Worm (Caenorhabditis elegans): ENCODE results near the gene F44A2.5.

Gene F44A2.5

DNA sequence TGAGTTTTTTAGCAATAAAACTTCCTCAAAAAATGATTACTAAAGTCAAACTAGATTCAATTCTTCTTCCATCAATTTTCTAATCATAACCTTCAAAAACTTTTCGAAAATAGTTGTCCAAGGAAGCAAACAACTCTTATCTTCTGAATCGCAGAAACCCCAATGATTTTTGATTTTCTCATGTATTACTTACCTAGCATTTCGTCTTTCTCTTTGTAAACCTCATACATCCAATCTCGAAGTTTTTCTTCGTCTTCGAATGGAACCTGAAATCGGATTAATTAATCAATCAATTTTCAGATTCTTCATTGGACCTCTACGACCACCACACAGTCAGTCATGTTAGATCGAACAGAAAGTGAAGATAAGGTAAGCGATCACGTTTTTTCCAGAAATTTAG is 31.2 kb downstream of the F44A2.5 start, which contains the start of gene K07B1.4:
TSS of gene K07B1.4 (plus strand) at position 301 of the 400 bp plus-strand sequence.
- peak; percentile 19 for TF ChIP-seq elt-2 (tag; optimal IDR thresholded peaks at IDR 0.05)
- TF ChIP-seq ceh-16 (tag; optimal IDR thresholded peaks at IDR 0.05), result no peak
- no peak for TF ChIP-seq elt-3 (tag; optimal IDR thresholded peaks at IDR 0.05)

DNA sequence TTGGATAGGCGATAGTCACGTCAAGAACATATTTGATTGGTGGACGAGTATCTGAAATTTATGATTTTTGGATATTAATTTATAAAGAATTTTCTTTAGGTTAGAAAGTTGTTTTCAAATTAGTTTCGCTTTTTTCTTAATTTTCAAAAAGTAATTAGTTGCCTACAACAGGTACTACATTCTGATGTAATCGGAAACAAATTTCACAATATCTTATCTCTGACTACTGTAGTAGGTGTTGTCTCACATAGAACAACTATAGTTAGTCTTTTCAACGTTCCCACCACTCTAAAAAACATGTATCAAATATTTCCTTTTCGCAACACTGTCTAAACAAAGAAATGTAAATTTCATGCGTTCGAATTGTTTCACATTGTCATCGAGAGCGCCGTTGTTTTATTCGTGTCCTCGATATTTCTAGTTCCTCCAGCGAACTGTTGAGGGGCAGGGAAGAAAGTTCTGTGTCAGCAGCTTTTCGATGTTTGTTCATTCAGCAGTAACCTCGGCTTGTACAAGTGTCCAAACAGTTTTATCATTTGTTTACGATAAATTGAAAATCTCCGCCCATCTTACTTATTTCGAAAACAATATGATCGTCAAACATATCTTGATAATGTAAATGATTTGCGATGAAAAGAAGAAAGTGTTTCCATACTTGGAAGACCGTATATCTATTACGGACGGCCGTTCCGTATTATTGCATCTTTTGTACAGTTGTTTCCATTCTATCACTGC is 32.0 kb downstream of the F44A2.5 start:
- TF ChIP-seq elt-2 (tag; optimal IDR thresholded peaks at IDR 0.05) (peak; percentile 17), pha-4 (tag; optimal IDR thresholded peaks at IDR 0.05) (peak; percentile 20), ztf-4 (tag; optimal IDR thresholded peaks at IDR 0.05) (no peak)

DNA sequence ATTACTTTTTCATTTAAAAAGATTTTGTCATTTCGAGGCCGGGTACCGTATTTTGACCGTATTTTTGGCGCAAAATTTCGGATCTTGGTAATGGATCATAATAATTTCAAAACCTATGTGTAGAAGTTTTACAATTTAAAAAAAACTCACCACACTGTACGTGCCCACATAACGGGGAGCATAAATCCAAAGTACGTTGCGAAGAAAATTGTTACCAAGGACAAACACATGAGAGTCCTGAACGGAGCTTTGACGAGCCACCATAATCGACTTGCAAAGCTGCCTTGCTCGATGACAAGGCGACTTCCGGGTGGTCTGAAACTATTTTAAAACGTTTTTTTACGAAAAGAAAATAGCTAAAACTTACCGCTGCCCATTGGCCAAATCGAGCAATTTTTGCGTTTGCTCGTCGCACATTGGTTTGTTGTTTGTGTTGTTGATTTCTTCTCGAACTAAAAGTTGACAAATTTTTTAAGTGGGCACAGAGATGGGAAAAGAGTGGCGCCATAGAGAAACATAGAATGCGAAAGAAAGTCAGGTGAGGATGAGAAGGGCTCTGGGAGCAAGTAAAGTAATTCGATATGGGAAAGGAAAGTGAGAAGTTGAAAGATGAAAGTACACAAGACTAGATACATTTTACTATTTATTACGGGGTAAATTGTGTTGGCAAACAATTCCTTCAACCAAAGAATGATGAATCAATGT is 35.3 kb downstream of the F44A2.5 start:
- TF ChIP-seq nhr-43 (tag; optimal IDR thresholded peaks at IDR 0.05; ENCODE audit: poor library complexity, severe bottlenecking) (no peak), nfya-1 (tag; optimal IDR thresholded peaks at IDR 0.05; ENCODE audit: insufficient read depth) (peak; percentile 3), pha-4 (tag; optimal IDR thresholded peaks at IDR 0.05) (peak; percentile 70)

DNA sequence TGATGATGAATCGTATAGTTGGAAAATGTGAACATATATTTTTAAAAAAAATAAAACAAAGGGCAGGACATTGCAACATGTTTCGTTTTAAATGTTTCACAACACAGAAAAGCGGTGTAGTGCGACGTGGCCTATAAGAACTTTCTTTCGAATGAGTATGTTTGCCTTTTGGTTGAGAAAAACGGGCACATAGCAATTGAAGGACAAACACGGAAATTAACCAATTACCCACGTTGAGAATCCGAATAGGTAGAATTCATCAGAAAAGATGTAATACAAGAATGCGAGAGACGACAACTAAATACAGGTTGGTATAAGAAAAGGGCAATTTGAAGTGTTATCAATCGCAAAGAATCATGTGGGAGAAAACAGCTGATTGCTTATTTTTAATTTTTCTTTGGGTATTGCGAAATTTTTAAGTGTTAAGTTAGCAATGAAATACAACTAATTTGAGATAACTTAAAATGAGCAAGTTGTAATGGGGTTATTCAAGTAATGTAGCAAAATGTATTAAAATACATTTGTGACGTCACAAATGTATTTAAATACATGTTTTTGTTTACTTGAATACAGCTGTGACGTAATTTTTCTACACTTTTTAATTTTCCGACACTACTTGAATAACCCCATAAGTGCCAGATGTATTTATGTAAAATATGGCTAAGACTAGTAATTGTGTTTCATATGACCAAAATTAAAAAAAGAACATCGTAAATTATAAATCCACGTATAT is 36.0 kb downstream of the F44A2.5 start, which contains the start of gene acl-14:
TSS of gene acl-14 (minus strand) at position 316 of the 733 bp plus-strand sequence.
- TF ChIP-seq nhr-11 (tag; optimal IDR thresholded peaks at IDR 0.05) (no peak), elt-2 (tag; optimal IDR thresholded peaks at IDR 0.05) (peak; percentile 20), nhr-43 (tag; optimal IDR thresholded peaks at IDR 0.05; ENCODE audit: poor library complexity, severe bottlenecking) (peak; percentile 26)

DNA sequence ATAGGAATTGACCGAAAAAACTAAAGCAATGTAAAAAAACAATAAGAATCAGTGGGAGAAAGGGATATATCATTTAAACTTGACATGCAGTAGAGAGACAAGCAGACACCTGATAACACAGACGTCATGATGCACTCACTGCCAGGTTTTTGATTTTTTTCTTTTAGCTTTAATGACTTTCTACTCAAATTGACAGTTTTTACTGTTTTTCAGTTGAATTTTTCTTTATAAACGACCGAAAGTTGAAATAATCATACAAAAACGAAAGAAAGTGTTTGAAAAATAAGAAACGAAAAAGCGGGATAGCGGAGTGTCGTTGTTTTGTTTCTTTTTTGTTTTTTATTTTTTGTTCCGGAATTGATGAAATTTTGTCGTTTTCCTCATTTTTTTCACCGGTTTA is 36.8 kb downstream of the F44A2.5 start, which contains the start of gene ucp-4:
TSS of gene ucp-4 (plus strand) at position 83 of the 400 bp plus-strand sequence.
- TF ChIP-seq nhr-28 (tag; optimal IDR thresholded peaks at IDR 0.05) (no peak), pha-4 (tag; optimal IDR thresholded peaks at IDR 0.05) (peak; percentile 25)

DNA sequence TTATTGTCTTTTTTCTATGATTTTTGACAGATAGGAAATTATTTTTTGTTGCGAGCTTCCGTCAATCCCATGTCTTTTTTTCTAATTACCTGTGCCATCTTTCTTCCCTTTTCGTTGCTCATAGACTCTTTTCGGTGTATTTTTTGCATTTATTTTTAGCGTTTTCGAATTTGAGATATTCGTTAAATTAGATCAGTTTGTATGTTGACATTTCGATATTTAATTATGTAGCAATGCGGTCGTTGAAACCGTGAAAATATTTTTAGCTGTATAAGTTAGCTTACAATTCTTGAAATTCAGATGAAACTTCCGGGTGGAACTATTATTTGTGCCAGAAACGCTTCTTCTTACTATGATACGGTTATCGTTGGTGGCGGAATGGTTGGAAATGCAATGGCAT is 39.0 kb downstream of the F44A2.5 start, which contains the start of gene coq-6:
TSS of gene coq-6 (plus strand) at position 301 of the 400 bp plus-strand sequence.
- no peak for TF ChIP-seq ZK546.5 (tag; optimal IDR thresholded peaks at IDR 0.05)
- TF ChIP-seq R02D3.7 (tag; optimal IDR thresholded peaks at IDR 0.05), result no peak
- TF ChIP-seq sea-2 (GFP tag; optimal IDR thresholded peaks at IDR 0.05), result no peak
- TF ChIP-seq mml-1 (tag; optimal IDR thresholded peaks at IDR 0.05), result no peak
- no peak for TF ChIP-seq snpc-4 (tag; optimal IDR thresholded peaks at IDR 0.05)

DNA sequence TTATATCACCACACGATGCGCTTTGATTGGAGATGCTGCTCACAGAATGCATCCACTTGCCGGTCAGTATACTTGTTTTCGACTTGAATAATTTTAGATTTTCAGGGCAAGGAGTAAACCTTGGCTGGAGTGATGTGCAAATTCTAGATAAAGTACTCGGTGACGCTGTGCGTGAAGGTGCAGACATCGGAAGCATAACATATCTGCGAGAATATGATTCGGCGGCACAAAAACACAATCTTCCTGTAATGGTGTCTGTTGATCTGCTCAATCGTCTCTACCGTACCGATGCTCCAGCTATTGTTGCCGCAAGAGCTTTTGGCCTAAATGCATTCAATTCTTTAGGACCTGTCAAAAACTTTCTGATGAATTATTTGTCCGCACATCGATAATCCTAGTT is 41.0 kb downstream of the F44A2.5 start:
- TF ChIP-seq elt-2 (tag; optimal IDR thresholded peaks at IDR 0.05) (peak; percentile 43), nhr-76 (tag; optimal IDR thresholded peaks at IDR 0.05) (no peak), egl-5 (tag; optimal IDR thresholded peaks at IDR 0.05) (no peak), elt-3 (tag; optimal IDR thresholded peaks at IDR 0.05) (no peak), nhr-28 (tag; optimal IDR thresholded peaks at IDR 0.05) (no peak), ama-1 (optimal IDR thresholded peaks at IDR 0.05) (peak; percentile 99), zag-1 (tag; optimal IDR thresholded peaks at IDR 0.05) (no peak), lin-39 (tag; optimal IDR thresholded peaks at IDR 0.05) (no peak), nhr-25 (tag; optimal IDR thresholded peaks at IDR 0.05) (peak; percentile 45), lsy-12 (tag; optimal IDR thresholded peaks at IDR 0.05) (peak; percentile 78), nhr-43 (tag; optimal IDR thresholded peaks at IDR 0.05; ENCODE audit: poor library complexity, severe bottlenecking) (peak; percentile 75), nhr-23 (tag; optimal IDR thresholded peaks at IDR 0.05) (peak; percentile 49)

DNA sequence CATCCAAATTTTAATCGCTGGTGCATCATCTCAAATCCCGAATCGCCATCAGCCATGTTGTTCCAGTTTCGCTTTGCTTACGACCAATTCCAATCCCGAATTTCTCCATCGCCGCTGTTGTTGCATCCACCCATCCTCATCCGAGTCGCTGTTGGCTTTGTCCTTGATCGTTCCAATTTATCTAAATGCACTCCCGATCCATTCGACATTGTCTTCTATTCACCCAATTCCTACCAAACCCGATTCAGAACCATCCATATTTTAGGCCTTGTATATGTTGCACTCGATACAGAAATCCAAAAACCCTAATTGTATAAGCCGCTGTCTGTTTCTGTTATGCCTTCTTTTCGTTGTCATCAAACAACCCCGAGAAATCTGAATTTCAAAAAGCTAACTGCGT is 42.9 kb downstream of the F44A2.5 start:
- peak; percentile 28 for TF ChIP-seq nhr-43 (tag; optimal IDR thresholded peaks at IDR 0.05; ENCODE audit: poor library complexity, severe bottlenecking)
- no peak for TF ChIP-seq nhr-28 (tag; optimal IDR thresholded peaks at IDR 0.05)
- no peak for TF ChIP-seq lin-15B (tag; optimal IDR thresholded peaks at IDR 0.05)
- TF ChIP-seq nhr-25 (tag; optimal IDR thresholded peaks at IDR 0.05), result peak; percentile 47
- peak; percentile 3 for TF ChIP-seq elt-2 (tag; optimal IDR thresholded peaks at IDR 0.05)
